Worm (Caenorhabditis elegans): ENCODE data around the gene ced-13.

ced-13 gene

ce11 chrX:8299554-8299953, at the start of gene ced-13:
Gene ced-13, minus strand, starts transcription at chrX:8299654.
- no peak for TF ChIP-seq lsy-2 (tag; optimal IDR thresholded peaks at IDR 0.05)
- TF ChIP-seq flh-1 (GFP tag; optimal IDR thresholded peaks at IDR 0.05) = no peak
- TF ChIP-seq ham-2 (GFP tag; optimal IDR thresholded peaks at IDR 0.05) = no peak

- TF ChIP-seq flh-1 (GFP tag; optimal IDR thresholded peaks at IDR 0.05) = no peak
- TF ChIP-seq pha-4 (tag; optimal IDR thresholded peaks at IDR 0.05) = no peak
Observed at ce11 chrX:8346248-8346647, 46.8 kb upstream of the ced-13 start, which contains the start of gene drd-5. Gene drd-5, minus strand, starts transcription at chrX:8346348.

DNA sequence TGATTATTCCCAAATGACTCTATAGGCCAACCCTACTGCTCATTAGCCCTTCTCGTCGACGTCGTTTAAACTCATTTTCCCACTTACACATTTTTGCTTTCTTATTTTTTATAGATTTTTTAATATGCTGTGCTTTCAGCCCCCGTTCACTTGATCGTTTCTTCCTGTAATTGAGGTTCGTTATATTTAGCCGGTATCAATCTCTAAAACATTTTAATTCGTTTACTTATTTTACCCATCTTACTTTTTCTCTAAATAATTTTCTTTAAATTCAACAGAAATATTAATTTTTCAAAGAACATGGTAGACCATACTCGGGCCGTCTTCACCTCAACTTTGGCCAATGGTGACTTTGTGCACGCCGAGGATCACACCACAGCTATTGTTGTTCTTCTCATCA, 42.2 kb upstream of the ced-13 start, which contains the start of gene F55E10.1:
F55E10.1 (plus strand) TSS at position 301 of the 400 bp plus-strand sequence.
- no peak for TF ChIP-seq mep-1 (tag; optimal IDR thresholded peaks at IDR 0.05)
- no peak for TF ChIP-seq ceh-83 (GFP tag; optimal IDR thresholded peaks at IDR 0.05)
- no peak for TF ChIP-seq cnd-1 (tag; optimal IDR thresholded peaks at IDR 0.05)
- no peak for TF ChIP-seq unc-39 (tag; optimal IDR thresholded peaks at IDR 0.05)
- no peak for TF ChIP-seq nhr-2 (tag; optimal IDR thresholded peaks at IDR 0.05)
- TF ChIP-seq nhr-237 (tag; optimal IDR thresholded peaks at IDR 0.05) = no peak
- no peak for TF ChIP-seq ces-1 (GFP tag; optimal IDR thresholded peaks at IDR 0.05)
- no peak for TF ChIP-seq unc-62 (GFP tag; optimal IDR thresholded peaks at IDR 0.05)
- no peak for TF ChIP-seq drap-1 (GFP tag; optimal IDR thresholded peaks at IDR 0.05)
- no peak for TF ChIP-seq ceh-39 (tag; optimal IDR thresholded peaks at IDR 0.05)
- no peak for TF ChIP-seq mab-5 (tag; optimal IDR thresholded peaks at IDR 0.05)

DNA sequence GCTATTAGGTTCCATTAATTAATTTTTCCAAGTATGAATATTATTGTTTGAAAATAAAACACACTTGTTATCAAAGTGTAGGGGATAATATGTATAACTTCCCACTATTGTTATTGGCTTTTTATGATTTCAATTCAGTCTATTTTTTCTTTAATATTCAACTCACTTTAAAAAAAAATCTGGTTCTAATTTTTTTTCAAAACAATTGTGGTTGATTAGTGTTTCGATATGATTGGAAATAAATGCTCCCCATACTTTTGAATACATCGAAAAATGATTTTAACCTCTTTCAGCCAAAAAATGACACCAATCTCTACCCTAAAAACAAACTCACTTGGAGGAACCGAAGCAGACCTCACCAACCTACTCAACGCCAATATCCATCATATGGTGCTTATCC, 40.9 kb upstream of the ced-13 start, which contains the start of gene F55E10.2:
F55E10.2 (plus strand) TSS at position 301 of the 400 bp plus-strand sequence.
- TF ChIP-seq lin-13 (tag; optimal IDR thresholded peaks at IDR 0.05) (no peak), ceh-39 (tag; optimal IDR thresholded peaks at IDR 0.05) (no peak), ztf-11 (tag; optimal IDR thresholded peaks at IDR 0.05) (no peak), sptf-1 (tag; optimal IDR thresholded peaks at IDR 0.05) (no peak), drap-1 (GFP tag; optimal IDR thresholded peaks at IDR 0.05) (no peak), snpc-4 (tag; optimal IDR thresholded peaks at IDR 0.05) (no peak), ces-1 (GFP tag; optimal IDR thresholded peaks at IDR 0.05) (no peak), nhr-76 (tag; optimal IDR thresholded peaks at IDR 0.05) (no peak), blmp-1 (tag; optimal IDR thresholded peaks at IDR 0.05) (no peak), lin-32 (GFP tag; optimal IDR thresholded peaks at IDR 0.05) (no peak)

DNA sequence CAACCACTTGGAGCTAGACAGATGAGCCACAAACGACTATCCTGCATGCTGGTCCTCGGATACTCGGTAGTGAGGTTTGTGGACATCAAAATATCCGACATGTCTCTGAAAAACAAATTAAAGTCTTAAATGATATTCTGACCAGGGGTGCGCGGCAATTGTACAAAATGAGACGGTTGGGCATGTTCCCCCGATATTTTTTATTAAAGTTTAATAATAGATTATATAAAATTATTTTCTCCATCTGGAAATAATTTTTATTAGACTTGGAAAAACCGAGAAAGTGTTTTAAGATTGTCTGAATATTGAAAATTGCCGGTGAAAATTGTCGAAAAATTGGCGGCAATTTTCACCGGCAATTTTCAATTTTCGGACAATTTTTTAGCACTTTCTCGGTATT, 28.3 kb upstream of the ced-13 start, which contains the start of gene F55E10.4:
F55E10.4 (minus strand) TSS at position 101 of the 400 bp plus-strand sequence.
- TF ChIP-seq lin-13 (tag; optimal IDR thresholded peaks at IDR 0.05) = no peak
- no peak for TF ChIP-seq nhr-12 (tag; optimal IDR thresholded peaks at IDR 0.05)
- TF ChIP-seq ztf-11 (tag; optimal IDR thresholded peaks at IDR 0.05) = no peak
- no peak for TF ChIP-seq ceh-43 (GFP tag; optimal IDR thresholded peaks at IDR 0.05)
- TF ChIP-seq pha-4 (tag; optimal IDR thresholded peaks at IDR 0.05) = no peak
- TF ChIP-seq hlh-1 (tag; optimal IDR thresholded peaks at IDR 0.05) = no peak
- no peak for TF ChIP-seq snpc-4 (tag; optimal IDR thresholded peaks at IDR 0.05)
- no peak for TF ChIP-seq drap-1 (GFP tag; optimal IDR thresholded peaks at IDR 0.05)
- no peak for TF ChIP-seq ceh-39 (tag; optimal IDR thresholded peaks at IDR 0.05)
- TF ChIP-seq elt-1 (tag; optimal IDR thresholded peaks at IDR 0.05; ENCODE audit: borderline replicate concordance, insufficient read depth) = no peak
- no peak for TF ChIP-seq nhr-237 (tag; optimal IDR thresholded peaks at IDR 0.05)
- TF ChIP-seq nhr-2 (tag; optimal IDR thresholded peaks at IDR 0.05) = no peak
- TF ChIP-seq unc-120 (tag; optimal IDR thresholded peaks at IDR 0.05; ENCODE audit: poor library complexity, severe bottlenecking) = no peak
- no peak for TF ChIP-seq unc-39 (tag; optimal IDR thresholded peaks at IDR 0.05)
- no peak for TF ChIP-seq sem-2 (GFP tag; optimal IDR thresholded peaks at IDR 0.05)

ce11 chrX:8326394-8326793, 26.9 kb upstream of the ced-13 start, which contains the start of gene R09F10.8:
Gene R09F10.8, minus strand, starts transcription at chrX:8326451.
- TF ChIP-seq lsy-2 (tag; optimal IDR thresholded peaks at IDR 0.05) = no peak
- TF ChIP-seq hlh-1 (tag; optimal IDR thresholded peaks at IDR 0.05) = no peak

DNA sequence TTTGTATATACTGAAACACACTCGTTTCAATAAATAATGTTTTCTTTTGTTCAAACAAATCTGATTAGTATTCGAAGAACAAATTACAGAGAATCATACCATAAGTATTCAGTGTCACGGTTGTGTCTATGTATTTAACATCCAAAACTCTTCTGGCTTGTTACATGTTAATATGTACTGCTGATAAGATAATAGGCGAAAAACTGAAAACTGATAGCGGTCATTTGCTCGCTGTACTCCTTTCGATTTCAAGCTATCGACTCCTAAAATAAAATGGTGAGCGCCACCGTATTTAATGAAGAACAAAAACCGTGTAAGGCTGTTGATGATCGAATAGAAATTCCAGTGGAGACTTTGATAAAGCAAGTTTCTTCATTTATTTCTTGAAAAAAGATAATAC, 23.9 kb upstream of the ced-13 start, which contains the start of gene R09F10.1:
R09F10.1 (plus strand) TSS at position 222 of the 400 bp plus-strand sequence.
- TF ChIP-seq mab-5 (tag; optimal IDR thresholded peaks at IDR 0.05) (no peak), drap-1 (GFP tag; optimal IDR thresholded peaks at IDR 0.05) (no peak), ceh-83 (GFP tag; optimal IDR thresholded peaks at IDR 0.05) (no peak), unc-39 (tag; optimal IDR thresholded peaks at IDR 0.05) (no peak), blmp-1 (tag; optimal IDR thresholded peaks at IDR 0.05) (no peak), unc-62 (GFP tag; optimal IDR thresholded peaks at IDR 0.05) (no peak), ham-2 (GFP tag; optimal IDR thresholded peaks at IDR 0.05) (no peak), cnd-1 (tag; optimal IDR thresholded peaks at IDR 0.05) (no peak), nhr-76 (tag; optimal IDR thresholded peaks at IDR 0.05) (no peak), lin-13 (tag; optimal IDR thresholded peaks at IDR 0.05) (no peak), ceh-43 (GFP tag; optimal IDR thresholded peaks at IDR 0.05) (no peak), nhr-237 (tag; optimal IDR thresholded peaks at IDR 0.05) (no peak), sem-2 (GFP tag; optimal IDR thresholded peaks at IDR 0.05) (no peak), mls-2 (tag; optimal IDR thresholded peaks at IDR 0.05) (no peak), unc-120 (tag; optimal IDR thresholded peaks at IDR 0.05; ENCODE audit: poor library complexity, severe bottlenecking) (no peak), lin-32 (GFP tag; optimal IDR thresholded peaks at IDR 0.05) (no peak)
